Worm (Caenorhabditis elegans) whole organism, L1 larva: Measurements from ENCODE around the gene sma-10.
A peak's percentile ranks its signal among the peaks of the same experiment; 100 is the strongest.

ENCODE experiments used
- F16B12.6 ChIP-seq: fragments of 150-350 bp; optimal IDR thresholded peaks from 2 replicates; lab custom pipeline; 2014; ENCODE audit warnings: missing biosample characterization, missing genetic modification characterization
- aly-2 ChIP-seq: fragments of 150-350 bp; optimal IDR thresholded peaks from 2 replicates; lab custom pipeline; 2014; ENCODE audit warnings: missing biosample characterization, missing genetic modification characterization
- ama-1 ChIP-seq: fragments of 150-350 bp; optimal IDR thresholded peaks from 2 replicates; lab custom pipeline; 2014
- blmp-1 ChIP-seq: fragments of 150-350 bp; optimal IDR thresholded peaks from 2 replicates; lab custom pipeline; 2014; ENCODE audit warnings: missing biosample characterization, missing genetic modification characterization
- ceh-82 ChIP-seq, 3 experiments: fragments of 150-350 bp in 1 of 3; sonication (generic microtip) in 2 of 3; optimal IDR thresholded peaks; 2 replicates each; lab custom pipeline; 2014 to 2017; ENCODE audit warnings: missing biosample characterization in 3 of 3, missing genetic modification characterization in 3 of 3
- dpl-1 ChIP-seq, 3 experiments: fragments of 150-350 bp in 2 of 3; sonication (generic microtip) in 1 of 3; optimal IDR thresholded peaks; 2 replicates each; lab custom pipeline; 2014 to 2017; ENCODE audit warnings: missing biosample characterization in 3 of 3, missing genetic modification characterization in 3 of 3, missing genetic modification reagents in 3 of 3
- dsc-1 ChIP-seq: sonication (generic microtip); optimal IDR thresholded peaks from 2 replicates; lab custom pipeline; 2016; ENCODE audit warnings: mild to moderate bottlenecking, missing genetic modification characterization, missing compliant biosample characterization
- efl-1 ChIP-seq, 4 experiments: fragments of 150-350 bp; optimal IDR thresholded peaks in 3 of 4; peaks in 1 of 4; 1 replicate in 1 of 4; 2 replicates in 3 of 4; lab custom pipeline; 2014; ENCODE audit warnings: missing biosample characterization in 2 of 4, missing genetic modification characterization in 2 of 4, missing genetic modification reagents in 2 of 4
- ets-5 ChIP-seq: fragments of 200-800 bp; sonication (Bioruptor generic); IDR thresholded peaks from 2 replicates; pipeline ENCODE4 v1.3.6; 2022; ENCODE audit warnings: missing genetic modification characterization, missing compliant biosample characterization
- fkh-4 ChIP-seq: sonication (generic microtip); optimal IDR thresholded peaks from 2 replicates; lab custom pipeline; 2016; ENCODE audit warnings: missing compliant biosample characterization, missing genetic modification characterization, borderline replicate concordance
- fkh-8 ChIP-seq: sonication (generic microtip); optimal IDR thresholded peaks from 2 replicates; lab custom pipeline; 2016; ENCODE audit warnings: mild to moderate bottlenecking, missing genetic modification characterization, missing compliant biosample characterization
- grh-1 ChIP-seq: fragments of 200-800 bp; sonication (Bioruptor generic); IDR thresholded peaks from 2 replicates; pipeline ENCODE4 v1.3.6; 2022; ENCODE audit warnings: missing genetic modification reagents, missing genetic modification characterization, missing compliant biosample characterization
- hlh-4 ChIP-seq: sonication (generic microtip); optimal IDR thresholded peaks from 2 replicates; lab custom pipeline; 2016; ENCODE audit warnings: mild to moderate bottlenecking, missing genetic modification characterization, missing compliant biosample characterization
- lin-14 ChIP-seq: fragments of 200-800 bp; sonication (Bioruptor generic); optimal IDR thresholded peaks from 2 replicates; lab custom pipeline; 2018; ENCODE audit warnings: mild to moderate bottlenecking, missing genetic modification characterization, moderate library complexity, missing compliant biosample characterization
- lin-15B ChIP-seq: fragments of 150-350 bp; sonication (generic microtip); optimal IDR thresholded peaks from 3 replicates; lab custom pipeline; 2014; ENCODE audit warnings: missing biosample characterization, missing genetic modification characterization
- lin-35 ChIP-seq, 2 experiments: fragments of 150-350 bp; optimal IDR thresholded peaks; 2 replicates each; lab custom pipeline; 2014; ENCODE audit warnings: missing biosample characterization in 2 of 2, missing genetic modification characterization in 2 of 2, missing genetic modification reagents in 2 of 2
- lin-39 ChIP-seq: fragments of 150-350 bp; optimal IDR thresholded peaks from 2 replicates; lab custom pipeline; 2014; ENCODE audit warnings: missing biosample characterization, missing genetic modification reagents, missing genetic modification characterization
- lsy-2 ChIP-seq, 2 experiments: fragments of 150-350 bp; optimal IDR thresholded peaks; 2 replicates each; lab custom pipeline; 2014; ENCODE audit warnings: missing biosample characterization in 2 of 2, missing genetic modification characterization in 2 of 2
- mep-1 ChIP-seq: fragments of 150-350 bp; optimal IDR thresholded peaks from 2 replicates; lab custom pipeline; 2014; ENCODE audit warnings: missing biosample characterization, missing genetic modification characterization
- nhr-11 ChIP-seq: fragments of 150-350 bp; optimal IDR thresholded peaks from 2 replicates; lab custom pipeline; 2014; ENCODE audit warnings: missing biosample characterization, missing genetic modification characterization
- nhr-237 ChIP-seq: fragments of 150-350 bp; optimal IDR thresholded peaks from 2 replicates; lab custom pipeline; 2014; ENCODE audit warnings: missing biosample characterization, missing genetic modification characterization
- nhr-28 ChIP-seq: fragments of 150-350 bp; optimal IDR thresholded peaks from 2 replicates; lab custom pipeline; 2014; ENCODE audit warnings: missing biosample characterization, missing genetic modification characterization
- nhr-71 ChIP-seq: sonication (generic microtip); optimal IDR thresholded peaks from 2 replicates; lab custom pipeline; 2016; ENCODE audit warnings: mild to moderate bottlenecking, missing genetic modification characterization, moderate library complexity, missing compliant biosample characterization
- nhr-77 ChIP-seq: fragments of 150-350 bp; optimal IDR thresholded peaks from 2 replicates; lab custom pipeline; 2014; ENCODE audit warnings: missing biosample characterization, missing genetic modification characterization
- nhr-84 ChIP-seq: sonication (generic microtip); optimal IDR thresholded peaks from 2 replicates; lab custom pipeline; 2017; ENCODE audit warnings: missing biosample characterization, missing genetic modification characterization
- pag-3 ChIP-seq: sonication (generic microtip); optimal IDR thresholded peaks from 2 replicates; lab custom pipeline; 2017; ENCODE audit warnings: missing genetic modification characterization, mild to moderate bottlenecking, missing compliant biosample characterization, antibody characterized with exemption, borderline replicate concordance; ENCODE audit not compliant: insufficient read depth
- pax-3 ChIP-seq: fragments of 200-800 bp; sonication (Bioruptor generic); optimal IDR thresholded peaks from 2 replicates; lab custom pipeline; 2018; ENCODE audit warnings: mild to moderate bottlenecking, missing genetic modification characterization, moderate library complexity, missing compliant biosample characterization
- rnt-1 ChIP-seq: sonication (generic microtip); optimal IDR thresholded peaks from 2 replicates; lab custom pipeline; 2016; ENCODE audit warnings: mild to moderate bottlenecking, missing genetic modification characterization, moderate library complexity, missing compliant biosample characterization
- snu-23 ChIP-seq: sonication (generic microtip); optimal IDR thresholded peaks from 2 replicates; lab custom pipeline; 2016; ENCODE audit warnings: missing genetic modification characterization, missing compliant biosample characterization
- swsn-7 ChIP-seq: sonication (generic microtip); optimal IDR thresholded peaks from 2 replicates; lab custom pipeline; 2016; ENCODE audit warnings: missing genetic modification characterization, missing compliant biosample characterization
- ztf-4 ChIP-seq: fragments of 150-350 bp; optimal IDR thresholded peaks from 2 replicates; lab custom pipeline; 2014; ENCODE audit warnings: missing biosample characterization, missing genetic modification characterization

The sma-10 gene

DNA sequence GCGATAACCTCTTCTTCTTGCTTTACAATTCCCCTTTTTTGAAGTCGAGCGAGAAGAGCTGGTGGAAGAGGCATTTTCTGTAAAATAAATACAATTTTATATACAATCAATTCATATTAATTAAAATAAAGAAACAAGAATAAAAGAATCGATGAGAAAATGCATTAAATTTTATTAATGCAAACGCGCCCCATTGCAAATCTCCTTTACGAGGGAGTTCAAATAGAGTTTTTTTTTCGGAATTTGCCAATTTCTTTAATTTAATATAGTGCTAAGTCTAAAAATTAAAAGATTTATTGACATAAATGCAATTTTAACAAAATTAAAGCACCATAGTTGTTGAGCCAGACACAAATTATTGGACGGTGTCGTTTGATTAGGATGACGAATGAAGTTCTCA lies 12.6 kb upstream of the sma-10 start, which contains the start of gene pqbp-1.1 (continued):
- no peak for TF ChIP-seq ets-5 (GFP tag; lab: Robert Waterston, UW)
- no peak for TF ChIP-seq pax-3 (tag; lab: Kevin White, UChicago)
- no peak for TF ChIP-seq lin-15B (tag; lab: Kevin White, UChicago)
- peak; percentile 51 for TF ChIP-seq fkh-8 (tag; lab: Kevin White, UChicago)
- TF ChIP-seq grh-1: no peak
- peak; percentile 58 for TF ChIP-seq aly-2 (tag; lab: Kevin White, UChicago)
- no peak for TF ChIP-seq hlh-4 (tag; lab: Kevin White, UChicago)
- no peak for TF ChIP-seq fkh-4
- peak; percentile 55 for TF ChIP-seq blmp-1 (tag; lab: Kevin White, UChicago)

DNA sequence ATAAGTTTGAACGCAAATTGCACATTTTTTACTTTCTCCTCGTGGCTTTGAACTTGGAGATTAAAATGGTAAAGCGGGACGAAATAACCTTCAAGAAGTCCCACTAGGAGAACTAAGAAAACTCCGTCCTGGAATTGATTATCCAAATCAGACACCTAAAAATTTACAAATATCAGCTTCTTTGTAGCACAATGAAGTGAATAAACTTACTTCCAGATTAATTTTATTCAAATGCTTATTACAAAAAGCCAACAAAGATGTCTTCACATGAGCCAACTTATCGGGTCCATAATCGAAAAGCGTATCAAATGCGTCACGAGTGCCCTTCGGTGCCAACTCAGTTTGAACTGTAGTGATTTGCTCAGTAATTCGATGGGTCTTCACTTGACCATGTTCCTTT lies 11.8 kb upstream of the sma-10 start:
- no peak for TF ChIP-seq efl-1 (optimal IDR thresholded peaks at IDR 0.05; lab: Kevin White, UChicago)
- TF ChIP-seq efl-1 (GFP tag; optimal IDR thresholded peaks at IDR 0.05 in 1 of 2; lab: Kevin White, UChicago): peak in 1 of 2 experiments; percentile 91
- no peak for TF ChIP-seq pag-3 (tag; lab: Kevin White, UChicago)
- TF ChIP-seq, all 84 proteins: peak for 1

DNA sequence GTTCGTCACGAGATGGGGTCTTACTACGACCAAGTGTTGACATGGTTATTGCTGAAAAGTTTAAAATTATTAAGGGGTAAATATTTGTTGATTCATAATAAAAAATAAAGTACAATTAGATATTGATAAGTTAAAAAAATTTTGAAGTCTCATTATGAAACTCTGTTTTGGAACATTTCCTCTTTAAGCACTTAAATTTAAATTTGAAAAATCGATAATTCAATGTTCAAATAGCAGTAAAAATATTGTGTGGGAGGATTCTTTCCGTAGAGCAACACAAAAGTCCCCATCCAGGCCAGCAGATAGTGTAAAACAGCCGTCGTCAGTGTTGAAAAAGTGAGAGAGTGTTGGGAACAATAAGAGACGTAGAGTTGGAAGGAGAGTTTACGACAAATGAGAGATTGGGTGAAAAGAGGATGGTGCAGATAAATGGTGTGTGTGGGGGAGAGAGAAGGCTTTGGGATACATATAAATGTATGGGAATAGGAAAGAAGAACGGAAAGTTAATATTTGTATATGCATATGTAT lies 10.0 kb upstream of the sma-10 start, which contains the start of gene pat-6:
TSS of gene pat-6 (minus strand) at position 51 of the 528 bp plus-strand sequence.
- TF ChIP-seq swsn-7 (tag; lab: Kevin White, UChicago): peak; percentile 31
- TF ChIP-seq efl-1 (optimal IDR thresholded peaks at IDR 0.05; lab: Kevin White, UChicago): peak; percentile 57 to 60
- peak; percentile 47 to 93 for TF ChIP-seq efl-1 (GFP tag; optimal IDR thresholded peaks at IDR 0.05 in 1 of 2; lab: Kevin White, UChicago)
- TF ChIP-seq ztf-4 (tag; lab: Kevin White, UChicago): peak; percentile 45
- TF ChIP-seq lin-14 (GFP tag; lab: Kevin White, UChicago): peak; percentile 77
- TF ChIP-seq ceh-82 (tag; optimal IDR thresholded peaks at IDR 0.05; lab: Kevin White, UChicago): peak in 2 of 3 experiments; percentile 1 to 5
- no peak for TF ChIP-seq F16B12.6 (tag; lab: Kevin White, UChicago)
- TF ChIP-seq nhr-71: peak; percentile 51
- peak in 1 of 2 experiments; percentile 23 for TF ChIP-seq lsy-2 (tag; optimal IDR thresholded peaks at IDR 0.05; lab: Kevin White, UChicago)
- no peak for TF ChIP-seq grh-1
- peak; percentile 58 for TF ChIP-seq snu-23 (GFP tag; lab: Kevin White, UChicago)
- TF ChIP-seq nhr-84 (tag; lab: Kevin White, UChicago): no peak
- peak; percentile 58 for TF ChIP-seq dsc-1 (tag; lab: Kevin White, UChicago)
- TF ChIP-seq pax-3 (tag; lab: Kevin White, UChicago): no peak
- no peak for TF ChIP-seq ama-1 (lab: Kevin White, UChicago)
- no peak for TF ChIP-seq nhr-28
- TF ChIP-seq dpl-1 (GFP tag; optimal IDR thresholded peaks at IDR 0.05; lab: Kevin White, UChicago): peak in 1 of 3 experiments; percentile 39
- TF ChIP-seq mep-1 (tag; lab: Kevin White, UChicago): peak; percentile 59
- TF ChIP-seq nhr-77: no peak
- TF ChIP-seq rnt-1 (tag; lab: Kevin White, UChicago): peak; percentile 67
- TF ChIP-seq lin-35 (GFP tag; optimal IDR thresholded peaks at IDR 0.05; lab: Kevin White, UChicago): peak; percentile 7 to 53

DNA sequence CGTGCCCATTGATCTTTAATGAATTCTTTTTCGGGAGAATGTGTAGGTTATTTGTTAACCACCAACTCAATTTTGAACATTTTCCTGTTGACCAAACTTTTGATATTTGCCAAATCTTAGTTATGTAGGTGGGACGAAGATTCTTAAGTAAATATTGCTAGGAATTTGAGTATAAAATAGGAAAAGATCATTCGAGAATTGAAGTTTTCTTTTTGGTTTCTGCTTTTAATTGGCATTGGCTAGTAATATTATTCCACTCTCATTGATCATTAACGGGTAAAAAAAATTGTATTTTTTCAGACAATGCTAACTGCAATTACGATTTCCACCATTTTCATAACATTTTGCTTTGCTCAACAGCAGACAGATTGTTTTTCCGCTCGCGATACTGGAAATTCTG lies 8.1 kb upstream of the sma-10 start, which contains the start of gene T21D12.12:
TSS of gene T21D12.12 (plus strand) at position 301 of the 400 bp plus-strand sequence.
- TF ChIP-seq nhr-237 (tag; lab: Kevin White, UChicago) (no peak), lin-39 (tag; lab: Kevin White, UChicago) (no peak), dsc-1 (tag; lab: Kevin White, UChicago) (no peak)

DNA sequence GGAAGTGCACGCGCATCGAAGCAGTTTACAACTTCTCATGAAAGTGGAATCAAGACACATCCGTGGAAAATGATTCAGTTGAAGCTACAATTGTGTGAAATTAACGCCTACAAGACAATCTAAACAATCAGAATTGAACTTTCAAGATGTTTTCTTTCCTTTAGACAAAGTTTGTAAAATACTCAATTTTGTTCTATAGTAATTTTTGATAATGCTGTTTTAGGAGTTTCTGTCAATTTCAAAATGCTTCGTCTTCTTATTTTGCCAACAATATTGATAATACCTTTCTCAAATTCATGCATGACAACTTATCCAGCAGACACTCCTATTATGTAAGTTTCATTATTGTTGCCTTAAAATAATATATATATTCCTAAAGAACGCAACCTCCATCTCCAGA lies 5.1 kb upstream of the sma-10 start, which contains the start of gene T21D12.11:
TSS of gene T21D12.11 (plus strand) at position 301 of the 400 bp plus-strand sequence.
- no peak for TF ChIP-seq nhr-11 (tag; lab: Kevin White, UChicago)
